Worm (Caenorhabditis elegans) whole organism, late embryonic: Measurements from ENCODE around the gene gnrr-3.

Experiments
- ceh-2 ChIP-seq: sonication (generic microtip); optimal IDR thresholded peaks from 2 replicates; lab custom pipeline; 2016; ENCODE audit warnings: missing genotype, missing genetic modification characterization, missing compliant biosample characterization
- ceh-9 ChIP-seq: sonication (generic microtip); optimal IDR thresholded peaks from 2 replicates; lab custom pipeline; 2016; ENCODE audit warnings: mild to moderate bottlenecking, missing genetic modification characterization, inconsistent platforms, missing compliant biosample characterization
- che-1 ChIP-seq: sonication (generic microtip); optimal IDR thresholded peaks from 2 replicates; lab custom pipeline; 2016; ENCODE audit warnings: mild to moderate bottlenecking, missing genetic modification characterization, missing compliant biosample characterization
- elt-2 ChIP-seq: sonication (generic microtip); optimal IDR thresholded peaks from 2 replicates; lab custom pipeline; 2016; ENCODE audit warnings: missing genetic modification reagents, missing genetic modification characterization, missing compliant biosample characterization
- eyg-1 ChIP-seq: sonication (generic microtip); optimal IDR thresholded peaks from 2 replicates; lab custom pipeline; 2016; ENCODE audit warnings: missing genotype, missing genetic modification characterization, missing compliant biosample characterization
- fkh-10 ChIP-seq: fragments of 150-350 bp; optimal IDR thresholded peaks from 2 replicates; lab custom pipeline; 2014; ENCODE audit warnings: missing biosample characterization, missing genetic modification reagents, missing genetic modification characterization
- gmeb-2 ChIP-seq: sonication (generic microtip); optimal IDR thresholded peaks from 2 replicates; lab custom pipeline; 2016; ENCODE audit warnings: missing genetic modification characterization, inconsistent platforms, missing compliant biosample characterization
- hlh-30 ChIP-seq: sonication (generic microtip); optimal IDR thresholded peaks from 2 replicates; lab custom pipeline; 2017; ENCODE audit warnings: antibody characterized with exemption, missing genetic modification characterization, missing compliant biosample characterization; ENCODE audit not compliant: insufficient read depth
- lin-11 ChIP-seq: fragments of 200-800 bp; sonication (Bioruptor generic); optimal IDR thresholded peaks from 2 replicates; lab custom pipeline; 2018; ENCODE audit warnings: mild to moderate bottlenecking, missing genetic modification characterization, missing compliant biosample characterization
- nhr-232 ChIP-seq: sonication (generic microtip); optimal IDR thresholded peaks from 2 replicates; lab custom pipeline; 2016; ENCODE audit warnings: missing genetic modification characterization, missing compliant biosample characterization
- syd-9 ChIP-seq: sonication (generic microtip); optimal IDR thresholded peaks from 2 replicates; lab custom pipeline; 2016; ENCODE audit warnings: mild to moderate bottlenecking, missing genetic modification characterization, moderate library complexity, missing compliant biosample characterization

ce11 chrX:10054410-10054800 is 5.1 kb downstream of the gnrr-3 start:
- TF ChIP-seq nhr-232 (tag; lab: Kevin White, UChicago) (no peak), ceh-2 (tag; lab: Kevin White, UChicago) (no peak), eyg-1 (tag; lab: Kevin White, UChicago) (no peak), hlh-30 (tag; lab: Kevin White, UChicago) (no peak), ceh-9 (no peak), che-1 (tag; lab: Kevin White, UChicago) (no peak), fkh-10 (GFP tag; lab: Kevin White, UChicago) (no peak), gmeb-2 (tag; lab: Kevin White, UChicago) (no peak), lin-11 (tag; lab: Kevin White, UChicago) (no peak), elt-2 (tag; lab: Kevin White, UChicago) (no peak), syd-9 (tag; lab: Kevin White, UChicago) (no peak)
